Worm (Caenorhabditis elegans) whole organism, early embryonic: ENCODE results near the gene str-182.

Experiments
- B0310.2 ChIP-seq: sonication (generic microtip); optimal IDR thresholded peaks from 2 replicates; lab custom pipeline; 2016; ENCODE audit warnings: mild to moderate bottlenecking, missing genetic modification characterization, missing compliant biosample characterization
- F13C5.2 ChIP-seq: sonication (generic microtip); optimal IDR thresholded peaks from 2 replicates; lab custom pipeline; 2017; ENCODE audit warnings: mild to moderate bottlenecking, missing genetic modification characterization, inconsistent platforms, missing compliant biosample characterization
- aly-1 ChIP-seq: sonication (generic microtip); optimal IDR thresholded peaks from 2 replicates; lab custom pipeline; 2016; ENCODE audit warnings: missing genetic modification characterization, missing compliant biosample characterization
- ama-1 ChIP-seq: fragments of 150-350 bp; optimal IDR thresholded peaks from 2 replicates; lab custom pipeline; 2014
- ceh-13 ChIP-seq: fragments of 200-800 bp; sonication (Bioruptor generic); optimal IDR thresholded peaks from 2 replicates; lab custom pipeline; 2018; ENCODE audit warnings: mild to moderate bottlenecking, missing genetic modification characterization, missing compliant biosample characterization
- ceh-36 ChIP-seq: sonication (generic microtip); optimal IDR thresholded peaks from 2 replicates; lab custom pipeline; 2016; ENCODE audit warnings: missing genetic modification characterization, inconsistent platforms, missing compliant biosample characterization
- ets-7 ChIP-seq: sonication (generic microtip); optimal IDR thresholded peaks from 2 replicates; lab custom pipeline; 2016; ENCODE audit warnings: missing genotype, missing genetic modification characterization, missing compliant biosample characterization
- flt-1 ChIP-seq: fragments of 200-800 bp; sonication (Bioruptor generic); IDR thresholded peaks from 2 replicates; pipeline ENCODE4 v1.3.6; 2022; ENCODE audit warnings: missing genetic modification characterization, missing compliant biosample characterization
- hmbx-1 ChIP-seq: sonication (generic microtip); optimal IDR thresholded peaks from 2 replicates; lab custom pipeline; 2016; ENCODE audit warnings: mild to moderate bottlenecking, missing genetic modification characterization, missing compliant biosample characterization
- hmg-4 ChIP-seq: fragments of 200-800 bp; sonication (Bioruptor generic); optimal IDR thresholded peaks from 2 replicates; lab custom pipeline; 2018; ENCODE audit warnings: mild to moderate bottlenecking, missing genetic modification characterization, missing compliant biosample characterization
- hnd-1 ChIP-seq: sonication (generic microtip); optimal IDR thresholded peaks from 2 replicates; lab custom pipeline; 2016; ENCODE audit warnings: missing genetic modification characterization, missing compliant biosample characterization
- pes-1 ChIP-seq: fragments of 200-800 bp; sonication (Bioruptor generic); IDR thresholded peaks from 2 replicates; pipeline ENCODE4 v1.3.6; 2022; ENCODE audit warnings: missing genetic modification reagents, missing genetic modification characterization, missing compliant biosample characterization
- scrt-1 ChIP-seq: fragments of 200-800 bp; sonication (Bioruptor generic); IDR thresholded peaks from 2 replicates; pipeline ENCODE4 v1.3.6; 2022; ENCODE audit warnings: missing genetic modification characterization, missing compliant biosample characterization
- sea-1 ChIP-seq: fragments of 200-800 bp; sonication (Bioruptor generic); conservative IDR thresholded peaks from 2 replicates; pipeline ENCODE4 v1.3.6; 2022; ENCODE audit warnings: missing genetic modification characterization, missing compliant biosample characterization
- tbx-11 ChIP-seq: fragments of 200-800 bp; sonication (Bioruptor generic); IDR thresholded peaks from 2 replicates; pipeline ENCODE4 v1.3.6; 2022; ENCODE audit warnings: missing genetic modification characterization, missing compliant biosample characterization
- tbx-37 ChIP-seq: fragments of 200-800 bp; sonication (Bioruptor generic); conservative IDR thresholded peaks from 2 replicates; pipeline ENCODE4 v1.3.6; 2022; ENCODE audit warnings: missing genetic modification reagents, missing genetic modification characterization, missing compliant biosample characterization
- tra-4 ChIP-seq: sonication (generic microtip); optimal IDR thresholded peaks from 2 replicates; lab custom pipeline; 2017; ENCODE audit warnings: missing genetic modification characterization, missing compliant biosample characterization

Gene str-182

DNA sequence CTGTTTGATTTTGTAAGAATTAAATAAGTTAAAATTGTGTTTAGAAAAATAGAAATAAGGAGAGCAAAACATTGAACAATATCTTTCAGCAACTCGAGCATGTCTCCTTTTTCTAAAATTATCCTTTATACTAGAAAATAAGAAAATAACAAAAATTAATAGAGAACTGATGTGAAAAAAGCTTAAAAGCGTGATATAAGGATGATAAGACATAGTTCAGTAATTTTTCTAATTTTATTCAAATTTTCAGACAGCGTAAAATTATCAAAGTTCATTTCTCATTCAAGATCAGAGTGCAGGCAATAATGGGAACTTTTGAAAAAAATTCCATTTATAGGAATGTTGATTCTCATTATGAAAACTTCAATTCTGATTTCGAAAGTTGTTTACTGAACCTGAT is at the start of gene str-182:
Gene str-182, minus strand, starts transcription at position 101 of the 400 bp plus-strand sequence.
- no peak for TF ChIP-seq tra-4 (tag; lab: Kevin White, UChicago)
- TF ChIP-seq hnd-1 (tag; lab: Kevin White, UChicago): no peak
- no peak for TF ChIP-seq flt-1
- TF ChIP-seq ets-7 (tag; lab: Kevin White, UChicago): no peak
- no peak for TF ChIP-seq ama-1 (lab: Kevin White, UChicago)
- TF ChIP-seq sea-1 (GFP tag; lab: Robert Waterston, UW): no peak
- no peak for TF ChIP-seq tbx-11
- no peak for TF ChIP-seq scrt-1
- TF ChIP-seq ceh-36 (tag; lab: Kevin White, UChicago): no peak
- no peak for TF ChIP-seq pes-1
- no peak for TF ChIP-seq hmg-4 (GFP tag; lab: Kevin White, UChicago)
- TF ChIP-seq ceh-13 (GFP tag; lab: Kevin White, UChicago): no peak
- no peak for TF ChIP-seq hmbx-1

DNA sequence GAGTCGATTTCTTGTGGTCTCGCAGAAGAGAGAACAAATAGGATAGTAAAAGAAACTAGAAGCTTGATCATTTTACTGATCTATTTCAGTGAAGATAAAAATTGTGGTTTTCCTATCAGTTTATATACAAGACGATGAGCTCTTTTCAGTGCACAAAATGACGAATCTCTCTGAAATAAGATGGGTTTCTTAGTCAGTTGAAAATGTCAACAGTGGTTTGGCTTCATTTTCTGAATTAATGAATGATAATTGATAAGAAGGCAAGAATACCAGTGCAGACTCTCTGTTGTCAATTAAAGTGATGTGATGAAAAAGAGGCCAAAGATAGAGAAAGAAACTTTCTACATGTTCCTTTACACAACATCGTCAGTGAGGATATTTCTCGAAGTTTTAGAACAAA is 48.1 kb upstream of the str-182 start, which contains the start of gene lys-2:
Gene lys-2, minus strand, starts transcription at position 101 of the 400 bp plus-strand sequence.
- TF ChIP-seq tbx-11: no peak

DNA sequence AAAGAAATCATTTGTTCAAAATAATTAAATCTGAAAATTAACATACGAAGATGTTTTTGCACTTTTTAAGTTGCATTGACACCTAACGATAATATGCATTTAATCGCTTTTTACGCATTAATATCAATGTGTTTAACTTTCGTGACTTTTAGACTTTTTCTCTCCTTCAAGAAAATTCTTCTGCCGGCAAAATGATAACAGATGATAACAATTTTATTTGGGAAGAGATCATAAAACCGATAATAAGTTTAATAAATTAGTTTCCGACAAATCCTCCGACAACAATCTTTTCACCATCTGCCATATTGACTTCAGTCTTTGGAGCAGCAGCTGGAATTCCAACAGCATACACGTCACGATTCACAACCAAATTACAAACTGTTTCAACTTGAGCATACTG is 46.9 kb upstream of the str-182 start:
- TF ChIP-seq hmbx-1 (no peak), F13C5.2 (tag; lab: Kevin White, UChicago) (no peak), tra-4 (tag; lab: Kevin White, UChicago) (no peak), tbx-37 (GFP tag; lab: Robert Waterston, UW) (no peak), hnd-1 (tag; lab: Kevin White, UChicago) (no peak), pes-1 (no peak), ceh-36 (tag; lab: Kevin White, UChicago) (no peak), ets-7 (tag; lab: Kevin White, UChicago) (no peak), hmg-4 (GFP tag; lab: Kevin White, UChicago) (no peak), ama-1 (lab: Kevin White, UChicago) (no peak), flt-1 (no peak), ceh-13 (GFP tag; lab: Kevin White, UChicago) (no peak), sea-1 (GFP tag; lab: Robert Waterston, UW) (no peak), aly-1 (tag; lab: Kevin White, UChicago) (no peak), B0310.2 (tag; lab: Kevin White, UChicago) (no peak)

DNA sequence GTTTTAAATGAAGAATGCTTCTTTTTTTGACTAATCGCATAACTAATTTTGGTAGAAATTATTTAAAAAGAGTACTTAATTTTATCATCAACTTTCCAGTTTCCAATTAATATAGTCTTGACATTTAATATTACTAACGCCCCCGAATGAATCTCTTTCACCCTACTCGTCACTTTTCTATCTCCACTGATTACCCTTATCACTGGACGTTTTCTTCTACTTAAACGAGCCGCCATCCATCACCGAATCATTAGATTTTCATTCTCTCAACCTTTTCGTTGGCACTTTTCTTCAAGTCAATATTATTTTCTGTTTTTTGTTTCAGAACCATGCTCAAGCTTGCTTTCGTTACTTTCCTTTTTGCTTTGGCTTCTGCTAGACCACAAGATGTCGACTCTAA is 44.3 kb upstream of the str-182 start, which contains the start of gene lys-1:
Gene lys-1, plus strand, starts transcription at position 326 of the 400 bp plus-strand sequence.
- TF ChIP-seq tbx-37 (GFP tag; lab: Robert Waterston, UW) (no peak), hmg-4 (GFP tag; lab: Kevin White, UChicago) (no peak), hmbx-1 (no peak), tbx-11 (no peak), F13C5.2 (tag; lab: Kevin White, UChicago) (no peak), aly-1 (tag; lab: Kevin White, UChicago) (no peak), hnd-1 (tag; lab: Kevin White, UChicago) (no peak), sea-1 (GFP tag; lab: Robert Waterston, UW) (no peak), pes-1 (no peak), flt-1 (no peak), ets-7 (tag; lab: Kevin White, UChicago) (no peak), scrt-1 (no peak), ama-1 (lab: Kevin White, UChicago) (no peak)

DNA sequence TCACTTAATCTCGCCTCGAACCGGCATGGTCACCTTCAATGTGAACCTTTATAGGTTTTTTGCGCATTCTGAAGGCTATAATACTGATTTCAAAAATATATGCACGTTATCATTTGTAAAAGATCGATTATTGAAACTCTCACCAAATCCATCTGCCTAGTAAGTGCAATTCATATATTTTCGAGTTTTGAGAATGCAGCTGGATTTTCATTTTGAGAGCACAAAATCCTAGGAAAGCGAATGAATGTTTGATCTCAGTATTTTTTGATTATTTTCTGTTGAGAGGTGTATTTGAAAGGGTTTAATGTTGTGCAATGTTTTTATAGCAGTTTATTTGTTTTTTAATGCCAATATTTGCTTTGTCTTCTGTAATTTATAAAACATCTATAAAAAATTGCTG is 42.8 kb upstream of the str-182 start:
- TF ChIP-seq hmbx-1 (no peak), tbx-37 (GFP tag; lab: Robert Waterston, UW) (no peak), B0310.2 (tag; lab: Kevin White, UChicago) (no peak), hmg-4 (GFP tag; lab: Kevin White, UChicago) (no peak), scrt-1 (no peak), tra-4 (tag; lab: Kevin White, UChicago) (no peak), ama-1 (lab: Kevin White, UChicago) (no peak), F13C5.2 (tag; lab: Kevin White, UChicago) (no peak), tbx-11 (no peak), ceh-36 (tag; lab: Kevin White, UChicago) (no peak), pes-1 (no peak)

DNA sequence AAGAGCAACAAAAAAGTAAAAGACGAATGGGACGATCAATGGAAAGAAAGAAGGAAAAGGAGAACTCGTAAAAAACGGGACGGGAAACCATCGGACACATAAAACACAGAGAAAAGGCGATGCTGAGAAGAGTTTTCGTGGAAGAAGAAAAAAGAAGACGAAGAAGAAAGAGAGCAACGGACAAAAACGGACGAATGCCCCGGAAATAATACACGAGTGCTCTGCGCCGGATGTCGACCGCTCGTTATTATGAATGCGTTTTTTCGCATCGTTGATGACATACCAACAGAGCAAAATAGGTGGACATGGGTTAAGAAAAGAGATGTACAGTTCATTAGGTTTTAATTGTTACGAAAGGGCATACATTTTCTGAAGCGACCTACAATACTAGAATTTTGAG is 42.4 kb upstream of the str-182 start, which contains the start of gene Y22F5A.11:
Gene Y22F5A.11, minus strand, starts transcription at position 28 of the 400 bp plus-strand sequence.
- TF ChIP-seq ceh-36 (tag; lab: Kevin White, UChicago) (no peak), tra-4 (tag; lab: Kevin White, UChicago) (no peak), flt-1 (no peak), sea-1 (GFP tag; lab: Robert Waterston, UW) (no peak), hmbx-1 (no peak), ceh-13 (GFP tag; lab: Kevin White, UChicago) (no peak), hnd-1 (tag; lab: Kevin White, UChicago) (no peak), tbx-37 (GFP tag; lab: Robert Waterston, UW) (no peak), hmg-4 (GFP tag; lab: Kevin White, UChicago) (no peak), F13C5.2 (tag; lab: Kevin White, UChicago) (no peak), tbx-11 (no peak), B0310.2 (tag; lab: Kevin White, UChicago) (no peak), pes-1 (no peak), aly-1 (tag; lab: Kevin White, UChicago) (no peak), scrt-1 (no peak), ets-7 (tag; lab: Kevin White, UChicago) (no peak), ama-1 (lab: Kevin White, UChicago) (no peak)

DNA sequence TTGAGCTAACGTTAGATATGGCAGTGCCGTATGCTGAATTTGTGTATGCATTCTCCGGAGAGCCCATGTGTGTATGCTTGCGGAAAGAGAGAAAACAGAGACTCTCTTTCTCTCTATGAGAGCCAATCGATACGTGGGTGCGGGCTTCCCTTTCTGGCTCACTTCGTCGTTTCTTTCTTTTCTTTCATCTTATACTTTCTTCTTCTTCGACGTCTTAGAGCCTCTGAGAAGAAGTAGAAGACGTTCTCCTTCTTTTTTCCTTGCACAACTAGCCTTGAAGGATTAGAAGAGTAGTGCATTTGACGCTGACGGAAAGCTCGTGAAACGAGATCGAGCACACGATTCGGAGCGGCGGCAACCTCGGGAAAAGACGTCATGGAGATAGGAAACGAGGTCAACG is 40.6 kb upstream of the str-182 start:
- no peak for TF ChIP-seq scrt-1

DNA sequence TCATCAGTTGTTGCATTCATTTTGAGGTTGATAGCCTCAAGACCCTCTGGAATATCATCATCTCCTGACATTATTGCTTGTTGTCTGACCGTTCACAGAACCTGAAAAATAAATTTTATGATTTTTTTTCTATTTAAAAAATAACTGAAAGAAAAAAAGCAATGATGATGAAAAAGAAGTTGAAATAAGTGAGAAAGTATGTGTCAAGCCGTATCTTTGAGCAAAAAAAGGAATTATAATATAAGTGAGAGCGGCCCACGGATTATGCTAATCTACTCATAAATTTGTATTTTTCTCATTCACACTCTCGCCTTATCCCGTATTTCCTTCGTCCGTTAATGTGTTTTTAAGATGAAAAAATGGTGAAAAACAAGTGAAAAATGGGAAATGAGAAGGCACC is 37.0 kb upstream of the str-182 start, which contains the start of gene ric-4:
Gene ric-4, minus strand, starts transcription at position 101 of the 400 bp plus-strand sequence.
- TF ChIP-seq aly-1 (tag; lab: Kevin White, UChicago) (no peak), tra-4 (tag; lab: Kevin White, UChicago) (no peak), tbx-11 (no peak), F13C5.2 (tag; lab: Kevin White, UChicago) (no peak), ets-7 (tag; lab: Kevin White, UChicago) (no peak)
